Fruit fly (Drosophila melanogaster) Kc167 (cell line): Measurements from ENCODE around the gene CG43133.

ENCODE experiments used
- Myc ChIP-seq: fragments of >200 bp; optimal IDR thresholded peaks from 2 replicates; lab custom pipeline; 2017; ENCODE audit warnings: missing external identifiers
- Sin3A ChIP-seq: fragments of >200 bp; optimal IDR thresholded peaks from 2 replicates; lab custom pipeline; 2018; ENCODE audit warnings: missing external identifiers
- h ChIP-seq: fragments of >200 bp; optimal IDR thresholded peaks from 3 replicates; lab custom pipeline; 2018; ENCODE audit warnings: missing external identifiers
- insv ChIP-seq: fragments of >200 bp; optimal IDR thresholded peaks from 3 replicates; lab custom pipeline; 2018; ENCODE audit warnings: missing external identifiers
- psq ChIP-seq: fragments of >200 bp; optimal IDR thresholded peaks from 2 replicates; lab custom pipeline; 2017; ENCODE audit warnings: missing external identifiers
- ttk ChIP-seq: sonication (Bioruptor generic); optimal IDR thresholded peaks from 2 replicates; lab custom pipeline; 2017; ENCODE audit warnings: missing external identifiers

The CG43133 gene

DNA sequence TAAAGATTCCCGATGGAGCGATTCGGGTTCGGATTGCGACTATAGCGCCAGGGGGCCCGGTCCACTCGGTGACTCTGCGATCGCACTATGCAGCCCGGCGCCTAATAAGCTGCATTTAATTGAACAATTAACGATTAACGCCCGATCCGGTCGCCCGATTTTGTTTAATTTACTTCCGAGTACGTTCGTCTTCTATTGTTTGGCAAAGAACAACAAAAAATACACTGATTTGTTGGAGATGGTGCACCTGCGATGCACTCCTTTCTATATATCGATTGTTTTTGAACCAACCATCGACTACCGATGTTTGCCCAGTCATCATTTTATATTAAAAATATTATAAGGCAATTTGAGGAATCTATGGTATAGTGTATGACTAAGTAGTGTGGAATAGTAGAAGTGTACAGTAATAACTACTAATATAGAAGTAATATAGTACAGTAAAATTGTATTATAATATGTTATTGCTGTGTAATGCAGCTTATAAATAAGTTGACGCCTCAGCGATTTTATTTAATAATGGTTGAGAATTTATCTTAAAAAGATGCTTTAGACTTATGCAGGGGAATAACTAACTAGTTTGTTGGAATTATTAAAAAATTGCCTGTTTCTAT is 28.8 kb downstream of the CG43133 start, which contains the start of gene Mvb12:
Mvb12 (minus strand) TSS at position 217 of the 614 bp plus-strand sequence.
- TF ChIP-seq insv (lab: Kevin White, UChicago) = no peak
- TF ChIP-seq psq (lab: Kevin White, UChicago) = no peak
- no peak for TF ChIP-seq Sin3A (lab: Kevin White, UChicago)
- TF ChIP-seq ttk (lab: Kevin White, UChicago) = no peak
- TF ChIP-seq h = no peak
- no peak for TF ChIP-seq Myc (lab: Kevin White, UChicago)

DNA sequence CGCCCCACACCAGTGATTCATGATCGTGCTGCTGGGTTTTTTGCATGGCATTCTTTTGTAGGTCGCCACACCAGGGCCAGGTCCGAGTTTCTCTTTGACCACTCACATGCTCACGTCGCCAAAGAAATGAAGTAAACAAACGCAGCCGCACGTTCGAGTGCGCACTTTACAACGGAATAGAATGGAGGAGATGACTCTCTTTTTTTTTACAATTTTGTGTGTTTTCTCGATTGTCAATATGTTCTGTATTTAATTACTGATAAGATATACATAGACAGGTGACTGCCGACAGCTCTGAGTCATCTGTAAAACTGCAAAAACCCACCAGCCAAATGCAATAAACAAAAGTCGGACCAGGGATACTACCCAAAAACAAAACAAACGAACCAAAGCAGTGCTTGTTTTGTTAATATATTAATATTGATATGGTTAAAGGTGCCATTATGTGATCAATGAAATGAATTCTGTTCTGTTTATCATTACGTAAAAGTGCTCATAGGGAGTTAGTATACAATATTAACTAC is 29.8 kb downstream of the CG43133 start:
- TF ChIP-seq Myc (lab: Kevin White, UChicago) = no peak
- TF ChIP-seq insv (lab: Kevin White, UChicago) = no peak
- TF ChIP-seq ttk (lab: Kevin White, UChicago) = no peak
- TF ChIP-seq h = no peak
- TF ChIP-seq Sin3A (lab: Kevin White, UChicago) = no peak
- no peak for TF ChIP-seq psq (lab: Kevin White, UChicago)

DNA sequence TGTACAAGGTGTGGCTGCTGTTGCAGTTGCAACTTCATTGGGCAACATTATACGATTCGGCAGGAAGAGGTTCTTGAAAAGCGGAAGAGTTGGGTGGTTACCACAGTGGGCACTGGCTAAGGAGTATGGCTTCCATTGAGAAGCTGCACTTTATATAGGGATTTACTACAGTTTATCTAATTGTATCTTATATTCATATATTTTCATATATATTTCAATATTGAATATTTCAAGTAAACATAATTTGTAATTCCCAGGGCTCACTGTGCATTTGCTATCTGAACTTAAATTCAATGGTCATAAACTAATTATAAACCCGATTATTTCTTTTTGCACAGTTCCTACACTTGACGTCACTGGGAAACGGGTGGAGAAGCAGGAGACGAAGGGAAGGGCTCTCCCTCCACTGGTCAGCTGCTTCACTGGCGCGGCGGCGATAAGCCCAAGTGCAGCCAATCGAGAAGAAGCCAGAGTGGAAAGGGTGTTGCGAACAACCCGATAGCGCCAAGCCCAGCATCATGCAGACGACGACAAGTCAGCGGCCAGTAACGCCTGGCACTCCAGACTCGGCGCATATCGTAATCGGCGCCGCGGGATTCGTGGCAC is 35.1 kb downstream of the CG43133 start:
- no peak for TF ChIP-seq psq (lab: Kevin White, UChicago)
- TF ChIP-seq h = no peak
- TF ChIP-seq Sin3A (lab: Kevin White, UChicago) = no peak
- TF ChIP-seq insv (lab: Kevin White, UChicago) = no peak
- TF ChIP-seq Myc (lab: Kevin White, UChicago) = no peak
- no peak for TF ChIP-seq ttk (lab: Kevin White, UChicago)

DNA sequence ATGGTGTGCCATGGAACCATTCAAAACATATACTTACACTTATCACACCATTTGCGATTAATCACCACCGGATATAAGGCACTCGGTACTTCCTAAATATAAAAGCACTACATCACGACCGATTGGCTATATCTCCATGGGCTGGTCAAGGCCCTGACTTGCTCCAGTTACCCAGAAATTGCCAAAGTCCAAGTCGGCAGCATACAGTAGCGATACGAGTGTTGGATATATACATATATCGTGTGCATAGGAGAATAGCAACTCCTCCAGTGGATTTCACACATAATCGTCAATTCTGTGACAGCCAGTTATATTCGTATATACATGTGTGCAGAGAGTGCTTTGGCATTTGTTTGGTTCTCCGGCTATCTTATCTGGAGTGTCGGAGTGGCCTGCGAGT is 35.8 kb downstream of the CG43133 start:
- TF ChIP-seq h (no peak), insv (lab: Kevin White, UChicago) (no peak)

DNA sequence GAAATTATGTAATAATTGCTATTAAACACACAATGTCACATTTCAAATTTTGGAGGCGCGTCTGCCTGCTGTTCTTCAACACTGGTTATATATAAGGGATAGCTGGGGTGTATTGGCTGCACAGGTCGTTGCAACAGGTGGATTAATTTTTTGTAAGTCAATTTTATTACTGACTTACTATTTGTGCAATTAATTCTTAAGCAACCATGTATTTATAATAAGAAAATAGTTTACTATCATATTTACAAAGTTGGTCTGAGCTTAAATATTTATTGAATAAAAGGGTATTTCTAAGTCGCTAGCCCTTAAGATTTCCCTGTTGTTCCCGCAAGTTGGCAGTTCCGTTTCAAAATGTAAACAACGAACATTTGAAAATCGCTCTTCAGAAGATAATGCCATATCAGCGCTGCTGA is 37.2 kb downstream of the CG43133 start, which contains the start of gene RhoGAP16F:
RhoGAP16F (plus strand) TSS at position 336 of the 413 bp plus-strand sequence.
- TF ChIP-seq Myc (lab: Kevin White, UChicago) (no peak), ttk (lab: Kevin White, UChicago) (no peak), psq (lab: Kevin White, UChicago) (no peak), h (no peak), Sin3A (lab: Kevin White, UChicago) (no peak), insv (lab: Kevin White, UChicago) (no peak)

DNA sequence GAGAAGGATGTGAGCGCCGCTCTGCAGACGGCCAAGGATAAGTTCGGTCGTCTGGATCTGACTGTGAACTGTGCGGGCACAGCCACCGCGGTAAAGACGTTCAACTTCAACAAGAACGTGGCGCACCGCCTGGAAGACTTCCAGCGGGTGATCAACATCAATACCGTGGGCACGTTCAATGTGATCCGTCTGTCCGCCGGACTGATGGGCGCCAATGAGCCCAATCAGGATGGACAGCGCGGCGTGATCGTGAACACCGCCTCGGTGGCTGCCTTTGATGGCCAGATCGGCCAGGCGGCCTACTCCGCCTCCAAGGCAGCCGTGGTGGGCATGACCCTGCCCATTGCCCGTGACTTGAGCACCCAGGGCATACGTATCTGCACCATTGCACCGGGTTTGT is 37.9 kb downstream of the CG43133 start:
- TF ChIP-seq psq (lab: Kevin White, UChicago) (no peak), ttk (lab: Kevin White, UChicago) (peak; percentile 94)

DNA sequence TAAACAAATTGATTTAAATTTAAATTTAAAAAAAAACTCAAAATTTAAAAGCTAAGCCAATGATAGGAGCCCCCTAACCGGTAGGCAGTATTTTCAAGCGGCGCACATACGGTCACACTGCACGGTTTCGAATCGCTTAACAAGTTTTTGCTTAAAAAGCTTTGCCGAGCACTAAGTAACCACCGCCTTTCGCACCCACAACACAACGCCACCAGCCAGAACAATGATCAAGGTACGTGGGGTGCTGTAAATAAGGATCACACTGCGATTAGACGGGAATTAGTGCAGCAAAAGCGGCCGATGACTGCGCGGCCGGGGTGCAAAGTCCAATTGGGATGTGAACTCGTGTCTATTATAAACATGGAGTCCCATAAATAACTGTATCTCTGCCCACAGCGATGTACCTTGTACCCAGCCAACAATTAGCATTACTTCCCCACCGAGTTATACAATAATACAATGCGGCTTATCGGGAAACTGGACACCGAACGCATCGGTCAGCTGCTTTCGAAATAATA is 38.8 kb downstream of the CG43133 start, which contains the start of gene scu:
scu (plus strand) TSS at position 101 of the 518 bp plus-strand sequence.
- no peak for TF ChIP-seq insv (lab: Kevin White, UChicago)

DNA sequence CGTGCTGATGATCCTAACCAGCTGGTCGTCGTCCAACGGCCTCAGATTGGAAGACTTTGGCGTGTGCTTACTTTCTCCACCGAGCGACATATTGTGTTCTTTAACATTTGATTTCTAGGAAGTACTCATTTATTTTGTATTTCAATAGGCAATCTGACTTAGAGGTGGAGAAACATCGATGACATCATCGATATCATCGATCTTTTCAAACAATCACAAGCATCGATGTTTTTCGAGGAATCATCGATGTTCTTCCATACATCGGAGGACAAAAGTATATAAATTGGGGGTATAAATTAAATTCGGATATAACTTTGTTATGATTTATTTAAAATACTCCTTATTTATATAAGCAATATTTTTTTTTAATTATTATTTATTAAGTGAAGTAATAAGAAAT is 39.6 kb downstream of the CG43133 start, which contains the start of gene Swt1:
Swt1 (minus strand) TSS at position 177 of the 400 bp plus-strand sequence.
- no peak for TF ChIP-seq Myc (lab: Kevin White, UChicago)
- TF ChIP-seq h = no peak
- TF ChIP-seq Sin3A (lab: Kevin White, UChicago) = no peak
- TF ChIP-seq ttk (lab: Kevin White, UChicago) = no peak
- no peak for TF ChIP-seq psq (lab: Kevin White, UChicago)
- TF ChIP-seq insv (lab: Kevin White, UChicago) = no peak

DNA sequence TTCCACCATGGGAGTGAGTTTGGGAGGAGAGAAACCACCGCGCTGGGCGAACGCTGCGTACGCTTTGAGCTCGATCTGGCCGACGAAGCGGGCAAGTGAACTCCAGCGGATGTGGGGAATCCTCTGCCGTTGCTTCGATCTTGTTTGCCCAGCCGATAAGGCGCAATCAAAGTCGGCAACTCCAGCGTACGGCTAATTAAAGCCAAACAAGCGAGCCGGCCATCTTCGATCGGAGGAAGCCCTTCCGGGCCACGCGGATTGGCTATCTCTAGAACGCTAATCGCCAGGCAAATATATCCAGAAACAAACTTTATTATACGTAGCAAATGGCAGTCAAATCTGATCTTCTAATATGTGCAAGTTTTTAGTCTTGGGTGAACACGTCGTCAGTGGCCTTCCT is 41.5 kb downstream of the CG43133 start, which contains the start of gene CG7536:
CG7536 (minus strand) TSS at position 101 of the 400 bp plus-strand sequence.
- TF ChIP-seq psq (lab: Kevin White, UChicago) (no peak), insv (lab: Kevin White, UChicago) (no peak), ttk (lab: Kevin White, UChicago) (no peak), h (no peak), Myc (lab: Kevin White, UChicago) (no peak), Sin3A (lab: Kevin White, UChicago) (no peak)

DNA sequence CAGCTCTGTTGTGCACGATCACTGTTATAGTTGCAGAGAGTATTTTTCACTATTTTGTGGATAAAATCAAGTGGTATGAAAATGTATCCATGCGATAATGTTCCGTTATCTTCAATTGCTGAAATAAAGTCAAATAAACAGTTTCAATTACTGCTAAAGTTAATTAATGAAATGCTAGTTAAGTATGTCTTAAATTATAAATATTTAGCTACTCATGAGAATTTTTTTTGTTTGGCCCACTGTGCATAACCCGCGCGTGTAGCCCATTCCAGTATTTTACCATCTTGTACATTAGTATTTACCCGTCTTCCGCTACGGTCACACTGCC is 44.5 kb downstream of the CG43133 start, which contains the start of gene Ada3:
Ada3 (plus strand) TSS at position 292 of the 328 bp plus-strand sequence.
- TF ChIP-seq Myc (lab: Kevin White, UChicago) = no peak
- no peak for TF ChIP-seq h
- no peak for TF ChIP-seq ttk (lab: Kevin White, UChicago)
- no peak for TF ChIP-seq psq (lab: Kevin White, UChicago)
- TF ChIP-seq insv (lab: Kevin White, UChicago) = no peak
- no peak for TF ChIP-seq Sin3A (lab: Kevin White, UChicago)

DNA sequence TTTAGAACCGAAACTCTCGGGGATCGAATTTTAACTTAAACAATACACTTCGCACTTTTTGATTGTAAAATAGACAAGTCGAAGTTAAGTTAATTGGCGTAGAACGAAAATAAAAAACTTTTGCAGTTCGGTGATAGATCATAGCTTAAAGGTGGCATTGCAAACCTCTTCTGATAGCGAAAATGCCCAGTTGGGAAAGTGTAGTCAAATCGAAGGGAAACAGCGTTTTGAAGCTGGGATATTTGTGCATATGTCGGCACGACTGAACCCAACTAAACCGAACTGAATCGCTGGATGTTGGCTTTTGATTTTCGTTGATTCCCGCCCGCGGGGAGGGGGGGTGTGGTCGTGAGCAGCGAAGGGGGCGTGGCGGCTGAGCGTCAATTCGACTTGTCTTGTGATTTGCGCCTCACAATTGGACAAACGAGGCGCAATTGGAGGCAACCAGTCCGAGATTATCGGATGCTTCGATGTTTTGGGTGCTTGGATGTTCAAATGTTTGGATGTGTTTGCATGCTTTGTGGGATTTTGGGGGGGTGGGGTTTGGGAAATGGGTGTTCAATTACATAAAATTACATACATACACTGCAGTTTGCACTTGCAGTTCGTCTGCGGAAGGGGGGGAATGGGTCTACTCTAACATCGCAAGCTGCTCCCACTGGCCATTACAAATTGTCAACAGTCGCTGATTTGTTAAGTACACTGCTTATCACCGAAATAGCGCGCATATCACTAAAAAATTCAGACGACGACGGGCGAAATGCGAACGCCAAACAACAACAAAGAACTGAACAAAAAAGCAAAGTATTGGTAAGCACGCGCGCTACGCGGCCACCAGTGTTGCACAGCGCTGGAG is 45.1 kb downstream of the CG43133 start:
- TF ChIP-seq Myc (lab: Kevin White, UChicago) (no peak), Sin3A (lab: Kevin White, UChicago) (no peak), h (no peak), psq (lab: Kevin White, UChicago) (no peak), ttk (lab: Kevin White, UChicago) (no peak), insv (lab: Kevin White, UChicago) (no peak)
